Worm (Caenorhabditis elegans) whole organism, L3 larva: ENCODE results near the gene Y67D2.2.
A peak's percentile ranks its signal among the peaks of the same experiment; 100 is the strongest.

Experiments
- R02D3.7 ChIP-seq: fragments of 150-350 bp; optimal IDR thresholded peaks from 2 replicates; lab custom pipeline; 2014; ENCODE audit warnings: missing biosample characterization, missing genetic modification characterization
- ZK546.5 ChIP-seq: sonication (generic microtip); optimal IDR thresholded peaks from 2 replicates; lab custom pipeline; 2017; ENCODE audit warnings: missing biosample characterization, missing genetic modification characterization
- ceh-16 ChIP-seq: sonication (generic microtip); optimal IDR thresholded peaks from 2 replicates; lab custom pipeline; 2017; ENCODE audit warnings: missing biosample characterization, missing genetic modification characterization
- elt-2 ChIP-seq: sonication (generic microtip); optimal IDR thresholded peaks from 2 replicates; lab custom pipeline; 2016; ENCODE audit warnings: missing genetic modification reagents, mild to moderate bottlenecking, missing genetic modification characterization, missing compliant biosample characterization
- fkh-10 ChIP-seq: sonication (generic microtip); optimal IDR thresholded peaks from 2 replicates; lab custom pipeline; 2017; ENCODE audit warnings: missing biosample characterization, missing genetic modification reagents, missing genetic modification characterization
- mdl-1 ChIP-seq: fragments of 150-350 bp; optimal IDR thresholded peaks from 2 replicates; lab custom pipeline; 2014; ENCODE audit warnings: missing biosample characterization, missing genetic modification characterization
- nhr-12 ChIP-seq: fragments of 150-350 bp; optimal IDR thresholded peaks from 2 replicates; lab custom pipeline; 2014; ENCODE audit warnings: missing biosample characterization, missing genetic modification characterization
- pqm-1 ChIP-seq: fragments of 150-350 bp; optimal IDR thresholded peaks from 2 replicates; lab custom pipeline; 2017; ENCODE audit warnings: missing biosample characterization, missing genetic modification characterization, inconsistent platforms
- snpc-4 ChIP-seq: fragments of 150-350 bp; optimal IDR thresholded peaks from 2 replicates; lab custom pipeline; 2014; ENCODE audit warnings: missing biosample characterization, missing genetic modification characterization
- ztf-11 ChIP-seq: fragments of 150-350 bp; optimal IDR thresholded peaks from 2 replicates; lab custom pipeline; 2014; ENCODE audit warnings: missing biosample characterization, missing genetic modification characterization

- no peak for TF ChIP-seq ztf-11 (tag; lab: Kevin White, UChicago)
- no peak for TF ChIP-seq ZK546.5
- no peak for TF ChIP-seq nhr-12 (tag; lab: Kevin White, UChicago)
- no peak for TF ChIP-seq snpc-4 (tag; lab: Kevin White, UChicago)
- TF ChIP-seq ceh-16, result no peak
- no peak for TF ChIP-seq fkh-10 (GFP tag; lab: Kevin White, UChicago)
- no peak for TF ChIP-seq pqm-1
- TF ChIP-seq R02D3.7, result no peak
- TF ChIP-seq mdl-1 (tag; lab: Kevin White, UChicago), result no peak
- peak; percentile 46 for TF ChIP-seq elt-2
Observed at ce11 chrIII:1616245-1617026, 57.8 kb downstream of the Y67D2.2 start.
